Fruit fly (Drosophila melanogaster) whole organism, embryonic: ENCODE results near the gene CG43895.

ENCODE experiments used
- CG10267 ChIP-seq: fragments of 200-800 bp; sonication (Bioruptor generic); optimal IDR thresholded peaks from 2 replicates; lab custom pipeline; 2018; ENCODE audit warnings: missing biosample characterization, mild to moderate bottlenecking, missing genetic modification characterization, moderate library complexity
- CG10431 ChIP-seq: fragments of 200-800 bp; sonication (Bioruptor generic); optimal IDR thresholded peaks from 3 replicates; lab custom pipeline; 2018; ENCODE audit warnings: missing biosample characterization, mild to moderate bottlenecking, missing genetic modification characterization
- CG11504 ChIP-seq: fragments of 200-800 bp; sonication (Bioruptor generic); optimal IDR thresholded peaks from 3 replicates; lab custom pipeline; 2019; ENCODE audit warnings: missing biosample characterization, mild to moderate bottlenecking, missing genetic modification characterization, moderate library complexity
- CG11560 ChIP-seq: fragments of 200-800 bp; sonication (Bioruptor generic); IDR thresholded peaks from 3 replicates; pipeline ENCODE4 v1.3.6; 2022; ENCODE audit warnings: missing biosample characterization, missing genetic modification characterization
- CG13775 ChIP-seq: fragments of 200-800 bp; sonication (Bioruptor generic); optimal IDR thresholded peaks from 3 replicates; lab custom pipeline; 2017; ENCODE audit warnings: missing biosample characterization, mild to moderate bottlenecking, missing genetic modification characterization
- CG17186 ChIP-seq: fragments of 200-800 bp; sonication (Bioruptor generic); optimal IDR thresholded peaks from 3 replicates; lab custom pipeline; 2017; ENCODE audit warnings: missing biosample characterization, missing genetic modification reagents, missing genetic modification characterization
- CG1792 ChIP-seq: fragments of 200-800 bp; sonication (Bioruptor generic); optimal IDR thresholded peaks from 2 replicates; lab custom pipeline; 2016; ENCODE audit warnings: missing biosample characterization, missing genetic modification characterization
- CG18011 ChIP-seq: fragments of 200-800 bp; sonication (Bioruptor generic); optimal IDR thresholded peaks from 2 replicates; lab custom pipeline; 2017; ENCODE audit warnings: missing biosample characterization, missing genetic modification characterization, mild to moderate bottlenecking, moderate library complexity, missing genotype
- CG2129 ChIP-seq: fragments of 200-800 bp; sonication (Bioruptor generic); IDR thresholded peaks from 2 replicates; pipeline ENCODE4 v1.3.6; 2022; ENCODE audit warnings: missing biosample characterization, missing genetic modification characterization; ENCODE audit not compliant: partially characterized antibody
- CG33213 ChIP-seq: fragments of 200-800 bp; sonication (Bioruptor generic); optimal IDR thresholded peaks from 3 replicates; lab custom pipeline; 2016; ENCODE audit warnings: missing biosample characterization, missing genetic modification characterization
- CG34224 ChIP-seq: fragments of 200-800 bp; sonication (Bioruptor generic); IDR thresholded peaks from 3 replicates; pipeline ENCODE4 v1.3.6; 2022; ENCODE audit warnings: missing biosample characterization, missing genetic modification characterization; ENCODE audit not compliant: partially characterized antibody
- CG3995 ChIP-seq: fragments of 200-800 bp; sonication (Bioruptor generic); optimal IDR thresholded peaks from 3 replicates; lab custom pipeline; 2016; ENCODE audit warnings: missing biosample characterization, missing genetic modification characterization
- CG4424 ChIP-seq: fragments of 200-800 bp; sonication (Bioruptor generic); optimal IDR thresholded peaks from 3 replicates; lab custom pipeline; 2016; ENCODE audit warnings: missing biosample characterization, missing genetic modification characterization
- CG4854 ChIP-seq: fragments of 200-800 bp; sonication (Bioruptor generic); optimal IDR thresholded peaks from 2 replicates; lab custom pipeline; 2016; ENCODE audit warnings: missing biosample characterization, missing genetic modification characterization, inconsistent platforms
- CG5180 ChIP-seq: fragments of 200-800 bp; sonication (Bioruptor generic); optimal IDR thresholded peaks from 3 replicates; lab custom pipeline; 2017; ENCODE audit warnings: missing biosample characterization, missing genetic modification characterization, mild to moderate bottlenecking, moderate library complexity, missing genetic modification reagents
- CG6813 ChIP-seq: fragments of 200-800 bp; sonication (Bioruptor generic); optimal IDR thresholded peaks from 2 replicates; lab custom pipeline; 2017; ENCODE audit warnings: missing biosample characterization, missing genetic modification characterization, mild to moderate bottlenecking, moderate library complexity, missing genetic modification reagents
- CG7372 ChIP-seq: fragments of 200-800 bp; sonication (Bioruptor generic); IDR thresholded peaks from 2 replicates; pipeline ENCODE4 v1.3.6; 2022; ENCODE audit warnings: missing biosample characterization, missing genetic modification characterization
- Dip3 ChIP-seq: fragments of 200-800 bp; sonication (Bioruptor generic); optimal IDR thresholded peaks from 3 replicates; lab custom pipeline; 2016; ENCODE audit warnings: missing biosample characterization, missing genetic modification characterization
- Dp ChIP-seq: fragments of 200-800 bp; sonication (Bioruptor generic); optimal IDR thresholded peaks from 2 replicates; lab custom pipeline; 2018; ENCODE audit warnings: missing biosample characterization, mild to moderate bottlenecking, missing genetic modification characterization, moderate library complexity
- Fer1 ChIP-seq: fragments of 200-800 bp; sonication (Bioruptor generic); optimal IDR thresholded peaks from 2 replicates; lab custom pipeline; 2017; ENCODE audit warnings: missing biosample characterization, mild to moderate bottlenecking, missing genetic modification characterization
- Lhr ChIP-seq: fragments of 200-800 bp; sonication (Bioruptor generic); optimal IDR thresholded peaks from 3 replicates; lab custom pipeline; 2017; ENCODE audit warnings: mild to moderate bottlenecking, missing biosample characterization, missing genetic modification reagents, missing genetic modification characterization
- MBD-R2 ChIP-seq: fragments of 200-800 bp; sonication (Bioruptor generic); IDR thresholded peaks from 2 replicates; pipeline ENCODE4 v1.3.6; 2022; ENCODE audit warnings: missing biosample characterization, missing genetic modification characterization
- Max ChIP-seq: fragments of 200-800 bp; sonication (Bioruptor generic); optimal IDR thresholded peaks from 2 replicates; lab custom pipeline; 2016; ENCODE audit warnings: missing biosample characterization, mild to moderate bottlenecking, missing genetic modification characterization
- Nf-YA ChIP-seq: fragments of 200-800 bp; sonication (Bioruptor generic); IDR thresholded peaks from 2 replicates; pipeline ENCODE4 v1.3.6; 2022; ENCODE audit warnings: missing biosample characterization, missing genetic modification characterization
- Opbp ChIP-seq: fragments of 200-800 bp; sonication (Bioruptor generic); IDR thresholded peaks from 3 replicates; pipeline ENCODE4 v1.3.6; 2022; ENCODE audit warnings: missing biosample characterization, missing genetic modification characterization; ENCODE audit not compliant: partially characterized antibody
- Scr ChIP-seq: fragments of 200-800 bp; sonication (Bioruptor generic); IDR thresholded peaks from 2 replicates; pipeline ENCODE4 v1.3.6; 2022; ENCODE audit warnings: missing biosample characterization, missing genetic modification characterization; ENCODE audit not compliant: partially characterized antibody
- Sry-δ ChIP-seq: fragments of 200-800 bp; sonication (Bioruptor generic); optimal IDR thresholded peaks from 2 replicates; lab custom pipeline; 2016; ENCODE audit warnings: missing biosample characterization, missing genetic modification characterization
- TFAM ChIP-seq: fragments of 200-800 bp; sonication (Bioruptor generic); optimal IDR thresholded peaks from 2 replicates; lab custom pipeline; 2017; ENCODE audit warnings: missing biosample characterization, missing genetic modification characterization, inconsistent platforms
- Trl ChIP-seq, 3 experiments: fragments of >200 bp in 2 of 3; fragments of 200-800 bp in 1 of 3; sonication (Bioruptor generic) in 1 of 3; optimal IDR thresholded peaks; 2 replicates in 1 of 3; 3 replicates in 2 of 3; lab custom pipeline; 2016 to 2017; ENCODE audit warnings: missing biosample characterization in 1 of 3, missing genetic modification characterization in 1 of 3
- crol ChIP-seq: fragments of 200-800 bp; sonication (Bioruptor generic); IDR thresholded peaks from 2 replicates; pipeline ENCODE4 v1.3.6; 2022; ENCODE audit warnings: missing biosample characterization, missing genetic modification characterization
- eyg ChIP-seq: fragments of 200-800 bp; sonication (Bioruptor generic); optimal IDR thresholded peaks from 3 replicates; lab custom pipeline; 2016; ENCODE audit warnings: missing biosample characterization, missing genetic modification characterization
- ham ChIP-seq: fragments of 200-800 bp; sonication (Bioruptor generic); IDR thresholded peaks from 2 replicates; pipeline ENCODE4 v1.3.6; 2022; ENCODE audit warnings: missing biosample characterization, missing genetic modification characterization
- ind ChIP-seq: fragments of 200-800 bp; sonication (Bioruptor generic); optimal IDR thresholded peaks from 3 replicates; lab custom pipeline; 2016; ENCODE audit warnings: missing biosample characterization, missing genetic modification characterization
- jing ChIP-seq: fragments of 200-800 bp; sonication (Bioruptor generic); optimal IDR thresholded peaks from 2 replicates; lab custom pipeline; 2018; ENCODE audit warnings: missing biosample characterization, mild to moderate bottlenecking, missing genetic modification characterization
- kay ChIP-seq: fragments of 200-800 bp; sonication (Bioruptor generic); optimal IDR thresholded peaks from 2 replicates; lab custom pipeline; 2016; ENCODE audit warnings: missing biosample characterization, missing genetic modification characterization
- mld ChIP-seq: fragments of 200-800 bp; sonication (Bioruptor generic); IDR thresholded peaks from 3 replicates; pipeline ENCODE4 v1.3.6; 2022; ENCODE audit warnings: missing biosample characterization, missing genetic modification characterization; ENCODE audit not compliant: partially characterized antibody
- nerfin-2 ChIP-seq: fragments of 200-800 bp; sonication (Bioruptor generic); IDR thresholded peaks from 2 replicates; pipeline ENCODE4 v1.3.6; 2022; ENCODE audit warnings: missing biosample characterization, missing genetic modification characterization; ENCODE audit not compliant: partially characterized antibody
- psq ChIP-seq: fragments of 200-800 bp; sonication (Bioruptor generic); optimal IDR thresholded peaks from 2 replicates; lab custom pipeline; 2017; ENCODE audit warnings: missing biosample characterization, missing genetic modification characterization
- sc ChIP-seq, 3 experiments: fragments of >200 bp in 2 of 3; fragments of 200-800 bp in 1 of 3; sonication (Bioruptor generic) in 1 of 3; optimal IDR thresholded peaks; 2 replicates in 2 of 3; 3 replicates in 1 of 3; lab custom pipeline; 2017; ENCODE audit warnings: mild to moderate bottlenecking in 1 of 3, missing biosample characterization in 1 of 3, missing genetic modification characterization in 1 of 3, missing genetic modification reagents in 1 of 3
- sima ChIP-seq: fragments of 200-800 bp; sonication (Bioruptor generic); optimal IDR thresholded peaks from 2 replicates; lab custom pipeline; 2016; ENCODE audit warnings: missing biosample characterization, missing genetic modification characterization
- stwl ChIP-seq: fragments of 200-800 bp; sonication (Bioruptor generic); optimal IDR thresholded peaks from 3 replicates; lab custom pipeline; 2018; ENCODE audit warnings: missing biosample characterization, mild to moderate bottlenecking, missing genetic modification characterization, moderate library complexity
- tna ChIP-seq: fragments of 200-800 bp; sonication (Bioruptor generic); IDR thresholded peaks from 2 replicates; pipeline ENCODE4 v1.3.6; 2022; ENCODE audit warnings: missing biosample characterization, missing genetic modification characterization; ENCODE audit not compliant: partially characterized antibody
- toy ChIP-seq: fragments of 200-800 bp; sonication (Bioruptor generic); IDR thresholded peaks from 2 replicates; pipeline ENCODE4 v1.3.6; 2022; ENCODE audit warnings: missing biosample characterization, missing genetic modification characterization
- trh ChIP-seq: fragments of 200-800 bp; sonication (Bioruptor generic); optimal IDR thresholded peaks from 2 replicates; lab custom pipeline; 2016; ENCODE audit warnings: missing biosample characterization, missing genetic modification characterization
- unc-4 ChIP-seq: fragments of 200-800 bp; sonication (Bioruptor generic); IDR thresholded peaks from 2 replicates; pipeline ENCODE4 v1.3.6; 2022; ENCODE audit warnings: missing biosample characterization, missing genetic modification characterization; ENCODE audit not compliant: partially characterized antibody
- vvl ChIP-seq: fragments of 200-800 bp; sonication (Bioruptor generic); IDR thresholded peaks from 2 replicates; pipeline ENCODE4 v1.3.6; 2022; ENCODE audit warnings: missing biosample characterization, missing genetic modification characterization

The CG43895 gene

dm6 chr3L:21839720-21840641, 26.5 kb upstream of the CG43895 start (continued):
- TF ChIP-seq unc-4 (no peak), CG34224 (GFP tag; lab: Robert Waterston, UW) (no peak), stwl (tag; lab: Kevin White, UChicago) (peak; percentile 3), trh (GFP tag; lab: Kevin White, UChicago) (peak; percentile 85), CG33213 (peak; percentile 94), Max (GFP tag; lab: Kevin White, UChicago) (peak; percentile 97), psq (GFP tag; lab: Kevin White, UChicago) (peak; percentile 38), CG4854 (GFP tag; lab: Kevin White, UChicago) (peak; percentile 91), Sry-δ (GFP tag; lab: Kevin White, UChicago) (peak; percentile 64), Scr (GFP tag; lab: Robert Waterston, UW) (no peak), Nf-YA (GFP tag; lab: Robert Waterston, UW) (peak; percentile 83), CG7372 (peak; percentile 89), sima (GFP tag; lab: Kevin White, UChicago) (peak; percentile 80), CG10431 (peak; percentile 76), sc (optimal IDR thresholded peaks at IDR 0.05; lab: Kevin White, UChicago) (no peak), sc (GFP tag; optimal IDR thresholded peaks at IDR 0.05; lab: Kevin White, UChicago) (peak; percentile 89), CG6813 (peak; percentile 93), Trl (optimal IDR thresholded peaks at IDR 0.05; lab: Kevin White, UChicago) (no peak), Trl (GFP tag; optimal IDR thresholded peaks at IDR 0.05; lab: Kevin White, UChicago) (peak; percentile 90), Fer1 (GFP tag; lab: Kevin White, UChicago) (peak; percentile 94), vvl (GFP tag; lab: Robert Waterston, UW) (peak; percentile 95), ind (peak; percentile 94), nerfin-2 (GFP tag; lab: Robert Waterston, UW) (peak; percentile 37; the same call in 1 of the 2 replicates), MBD-R2 (GFP tag; lab: Robert Waterston, UW) (peak; percentile 64), kay (GFP tag; lab: Kevin White, UChicago) (peak; percentile 92), CG10267 (peak; percentile 84), CG18011 (GFP tag; lab: Kevin White, UChicago) (peak; percentile 81), ham (GFP tag; lab: Robert Waterston, UW) (peak; percentile 67; the same call in 1 of the 2 replicates), CG17186 (GFP tag; lab: Kevin White, UChicago) (peak; percentile 69), CG5180 (GFP tag; lab: Kevin White, UChicago) (peak; percentile 76), Dp (GFP tag; lab: Kevin White, UChicago) (no peak), CG4424 (peak; percentile 94), tna (no peak; the same call in 1 of the 2 replicates), toy (GFP tag; lab: Robert Waterston, UW) (peak; percentile 78), mld (GFP tag; lab: Robert Waterston, UW) (0 out of 3 replicates have a peak, but pooled peaks have one; percentile 30), CG2129 (GFP tag; lab: Robert Waterston, UW) (no peak), jing (GFP tag; lab: Kevin White, UChicago) (peak; percentile 86), crol (no peak), CG11504 (tag; lab: Kevin White, UChicago) (peak; percentile 95), CG11560 (tag; lab: Robert Waterston, UW) (peak; percentile 86), eyg (GFP tag; lab: Kevin White, UChicago) (peak; percentile 95), Opbp (no peak), CG1792 (GFP tag; lab: Kevin White, UChicago) (peak; percentile 95), CG3995 (GFP tag; lab: Kevin White, UChicago) (peak; percentile 61), Lhr (GFP tag; lab: Kevin White, UChicago) (peak; percentile 63), TFAM (peak; percentile 61), Dip3 (GFP tag; lab: Kevin White, UChicago) (peak; percentile 94), CG13775 (GFP tag; lab: Kevin White, UChicago) (peak; percentile 92)
